Fruit fly (Drosophila melanogaster) whole organism, embryonic: ENCODE data around the gene ND-23.
A peak's percentile ranks its signal among the peaks of the same experiment; 100 is the strongest.

ENCODE experiments used
- CG12155 ChIP-seq: fragments of 200-800 bp; sonication (Bioruptor generic); optimal IDR thresholded peaks from 3 replicates; lab custom pipeline; 2016; ENCODE audit warnings: missing biosample characterization, missing genetic modification characterization
- CG13287 ChIP-seq: fragments of 200-800 bp; sonication (Bioruptor generic); IDR thresholded peaks from 2 replicates; pipeline ENCODE4 v1.3.6; 2022; ENCODE audit warnings: missing biosample characterization, missing genetic modification characterization; ENCODE audit not compliant: partially characterized antibody
- CG18476 ChIP-seq: fragments of 200-800 bp; sonication (Bioruptor generic); optimal IDR thresholded peaks from 2 replicates; lab custom pipeline; 2016; ENCODE audit warnings: missing biosample characterization, mild to moderate bottlenecking, missing genetic modification characterization
- CG31365 ChIP-seq: fragments of 200-800 bp; sonication (Bioruptor generic); optimal IDR thresholded peaks from 2 replicates; lab custom pipeline; 2018; ENCODE audit warnings: missing biosample characterization, mild to moderate bottlenecking, missing genetic modification characterization
- CG42726 ChIP-seq: fragments of 200-800 bp; sonication (Bioruptor generic); IDR thresholded peaks from 2 replicates; pipeline ENCODE4 v1.3.6; 2022; ENCODE audit warnings: missing biosample characterization, missing genetic modification characterization; ENCODE audit not compliant: partially characterized antibody
- Taf1 ChIP-seq: fragments of 200-800 bp; sonication (Bioruptor generic); IDR thresholded peaks from 2 replicates; pipeline ENCODE4 v1.3.6; 2022; ENCODE audit warnings: missing biosample characterization, missing genetic modification characterization
- ken ChIP-seq: fragments of 200-800 bp; sonication (Bioruptor generic); IDR thresholded peaks from 3 replicates; pipeline ENCODE4 v1.3.6; 2022; ENCODE audit warnings: missing biosample characterization, missing genetic modification characterization
- lola ChIP-seq, 3 experiments: fragments of >200 bp in 2 of 3; fragments of 200-800 bp in 1 of 3; sonication (Bioruptor generic) in 1 of 3; optimal IDR thresholded peaks; 2 replicates each; lab custom pipeline; 2017 to 2019; ENCODE audit warnings: missing biosample characterization in 3 of 3, missing genetic modification characterization in 3 of 3, mild to moderate bottlenecking in 1 of 3, moderate library complexity in 1 of 3
- oc ChIP-seq: fragments of 200-800 bp; sonication (Bioruptor generic); optimal IDR thresholded peaks from 2 replicates; lab custom pipeline; 2018; ENCODE audit warnings: missing biosample characterization, mild to moderate bottlenecking, missing genetic modification characterization, moderate library complexity
- pita ChIP-seq: fragments of 200-800 bp; sonication (Bioruptor generic); optimal IDR thresholded peaks from 2 replicates; lab custom pipeline; 2017; ENCODE audit warnings: missing biosample characterization, mild to moderate bottlenecking, missing genetic modification characterization

- TF ChIP-seq lola (GFP tag; optimal IDR thresholded peaks at IDR 0.05; lab: Kevin White, UChicago) (no peak), ken (GFP tag; lab: Robert Waterston, UW) (no peak), pita (GFP tag; lab: Kevin White, UChicago) (no peak), oc (tag; lab: Kevin White, UChicago) (no peak), CG12155 (GFP tag; lab: Kevin White, UChicago) (no peak), CG13287 (GFP tag; lab: Robert Waterston, UW) (peak; percentile 34; the same call in 1 of the 2 replicates), CG31365 (tag; lab: Kevin White, UChicago) (no peak), Taf1 (no peak), CG42726 (GFP tag; lab: Robert Waterston, UW) (no peak), CG18476 (GFP tag; lab: Kevin White, UChicago) (no peak)
These were observed 50.4 kb downstream of the ND-23 start, which contains the start of gene CG9590 for dm6 chr3R:15786538-15786937.
